Fruit fly (Drosophila melanogaster): ENCODE measurements around the gene CG17681.

DNA sequence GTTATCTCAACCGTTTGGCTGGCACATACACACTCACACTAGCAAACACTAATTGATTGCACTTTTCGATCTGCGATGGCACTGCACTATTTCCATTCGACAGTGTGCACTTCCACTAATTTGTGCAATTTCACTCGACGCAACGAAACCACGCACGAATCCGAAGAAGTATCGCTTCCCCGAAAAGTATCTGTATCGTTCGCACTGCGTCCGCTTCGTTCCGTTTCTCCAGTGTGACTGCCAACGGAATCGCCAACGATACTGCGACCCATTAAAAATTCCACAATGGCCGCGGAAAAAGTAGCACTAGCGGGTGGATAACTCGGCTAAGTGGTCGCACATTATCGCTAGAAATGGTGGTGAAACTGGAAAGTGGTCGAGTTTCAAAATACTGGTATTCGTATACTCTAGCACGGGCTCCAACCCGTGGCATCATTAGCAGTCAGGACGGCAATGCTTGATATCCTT lies 717 bp upstream of the CG17681 start, which contains the start of gene Socs36E:
- no peak for TF ChIP-seq run (tag; optimal IDR thresholded peaks at IDR 0.05)
- TF ChIP-seq cg (GFP tag; optimal IDR thresholded peaks at IDR 0.05): no peak
- peak; percentile 68 for TF ChIP-seq CG10147 (GFP tag; optimal IDR thresholded peaks at IDR 0.05)
- TF ChIP-seq CG13775 (GFP tag; optimal IDR thresholded peaks at IDR 0.05): no peak
- TF ChIP-seq CG16863 (GFP tag; optimal IDR thresholded peaks at IDR 0.05): no peak
- no peak for TF ChIP-seq CG18262 (tag; optimal IDR thresholded peaks at IDR 0.05)
- TF ChIP-seq CG16779 (GFP tag; IDR thresholded peaks at IDR 0.05): no peak
- peak; percentile 56 for TF ChIP-seq MBD-R2 (GFP tag; IDR thresholded peaks at IDR 0.05)
- TF ChIP-seq esg (GFP tag; conservative IDR thresholded peaks at IDR 0.05): no peak
- TF ChIP-seq jigr1 (GFP tag; IDR thresholded peaks at IDR 0.05): no peak
- TF ChIP-seq Ssrp (tag; optimal IDR thresholded peaks at IDR 0.05): no peak
- TF ChIP-seq CG2116 (GFP tag; optimal IDR thresholded peaks at IDR 0.05): peak; percentile 68

Data from whole organism, embryonic.